ENCODE assay signal across 3 fruit fly cellular contexts in genomic region chr3L:7633619-7634018, dm6.
TF ChIP-seq lines count a peak whose summit lies in the region.

No protein-coding gene starts in this region.

- TF ChIP-seq CTCF in whole organism, embryonic (GFP tag; optimal IDR thresholded peaks at IDR 0.05; lab: Kevin White, UChicago), result no peak

TF ChIP-seq in whole organism, adult, 20 proteins besides CTCF, POLR2A, EP300 and RAD21:
- TF ChIP-seq Mnt (GFP tag; optimal IDR thresholded peaks at IDR 0.05; lab: Kevin White, UChicago) (no peak), kay (GFP tag; lab: Kevin White, UChicago; ENCODE audit: borderline replicate concordance) (peak; percentile 24)

TF ChIP-seq in whole organism, embryonic, 481 proteins besides CTCF, POLR2A, EP300 and RAD21 (continues in another document):
- no peak for TF ChIP-seq CG2116 (GFP tag; optimal IDR thresholded peaks at IDR 0.05; lab: Kevin White, UChicago)
- no peak for TF ChIP-seq CG11085 (GFP tag; IDR thresholded peaks at IDR 0.05; lab: Robert Waterston, UW)
- no peak for TF ChIP-seq CG2199 (GFP tag; IDR thresholded peaks at IDR 0.05; lab: Robert Waterston, UW)
- no peak for TF ChIP-seq Ssrp (tag; optimal IDR thresholded peaks at IDR 0.05; lab: Kevin White, UChicago)
- TF ChIP-seq CG10321 (GFP tag; IDR thresholded peaks at IDR 0.05; lab: Robert Waterston, UW), result no peak
- no peak for TF ChIP-seq CG17612 (GFP tag; IDR thresholded peaks at IDR 0.05; lab: Robert Waterston, UW)
- no peak for TF ChIP-seq HHEX (GFP tag; optimal IDR thresholded peaks at IDR 0.05; lab: Kevin White, UChicago)
- TF ChIP-seq gsb (GFP tag; IDR thresholded peaks at IDR 0.05; lab: Robert Waterston, UW), result no peak
- no peak for TF ChIP-seq CG13424 (tag; optimal IDR thresholded peaks at IDR 0.05; lab: Kevin White, UChicago)
- no peak for TF ChIP-seq CG7372 (GFP tag; IDR thresholded peaks at IDR 0.05; lab: Robert Waterston, UW)
- no peak for TF ChIP-seq dmrt11E (tag; optimal IDR thresholded peaks at IDR 0.05; lab: Kevin White, UChicago)
- no peak for TF ChIP-seq cato (GFP tag; optimal IDR thresholded peaks at IDR 0.05; lab: Kevin White, UChicago; ENCODE audit: borderline replicate concordance)
- TF ChIP-seq zen (tag; optimal IDR thresholded peaks at IDR 0.05; lab: Kevin White, UChicago), result no peak
- no peak for TF ChIP-seq psq (GFP tag; optimal IDR thresholded peaks at IDR 0.05; lab: Kevin White, UChicago)
- no peak for TF ChIP-seq Atf3 (GFP tag; optimal IDR thresholded peaks at IDR 0.05; lab: Kevin White, UChicago)
- no peak for TF ChIP-seq ranshi (GFP tag; IDR thresholded peaks at IDR 0.05; lab: Robert Waterston, UW)
- peak; percentile 17; the same call in 1 of the 2 replicates for TF ChIP-seq CG9932 (GFP tag; IDR thresholded peaks at IDR 0.05; lab: Robert Waterston, UW)
- TF ChIP-seq pb (GFP tag; optimal IDR thresholded peaks at IDR 0.05; lab: Kevin White, UChicago), result no peak
- TF ChIP-seq HLHmδ (GFP tag; optimal IDR thresholded peaks at IDR 0.05; lab: Kevin White, UChicago), result no peak
- TF ChIP-seq ATbp (GFP tag; optimal IDR thresholded peaks at IDR 0.05; lab: Kevin White, UChicago), result no peak
- TF ChIP-seq row (GFP tag; IDR thresholded peaks at IDR 0.05; lab: Robert Waterston, UW), result 0 out of 3 replicates have a peak, but pooled peaks have one; percentile 11
- TF ChIP-seq CG13775 (GFP tag; optimal IDR thresholded peaks at IDR 0.05; lab: Kevin White, UChicago), result no peak
- TF ChIP-seq slbo (GFP tag; IDR thresholded peaks at IDR 0.05; lab: Robert Waterston, UW), result peak; percentile 34; the same call in 1 of the 2 replicates
- peak in 1 of 2 experiments; percentile 40 for TF ChIP-seq Pdp1 (GFP tag; optimal IDR thresholded peaks at IDR 0.05; lab: Kevin White, UChicago)
- no peak for TF ChIP-seq Rx (GFP tag; IDR thresholded peaks at IDR 0.05; lab: Robert Waterston, UW)
- no peak for TF ChIP-seq lov (optimal IDR thresholded peaks at IDR 0.05; lab: Kevin White, UChicago)
- no peak for TF ChIP-seq lov (GFP tag; IDR thresholded peaks at IDR 0.05; lab: Robert Waterston, UW)
- TF ChIP-seq tin (GFP tag; optimal IDR thresholded peaks at IDR 0.05; lab: Kevin White, UChicago), result no peak
- no peak for TF ChIP-seq CG10654 (GFP tag; optimal IDR thresholded peaks at IDR 0.05; lab: Kevin White, UChicago)
- TF ChIP-seq CG14014 (GFP tag; IDR thresholded peaks at IDR 0.05; lab: Robert Waterston, UW), result no peak
- TF ChIP-seq Jarid2 (GFP tag; optimal IDR thresholded peaks at IDR 0.05; lab: Kevin White, UChicago), result no peak
- TF ChIP-seq CG13894 (tag; optimal IDR thresholded peaks at IDR 0.05; lab: Kevin White, UChicago), result no peak
- no peak for TF ChIP-seq CG11696 (GFP tag; IDR thresholded peaks at IDR 0.05; lab: Robert Waterston, UW)
- no peak for TF ChIP-seq CG5180 (GFP tag; optimal IDR thresholded peaks at IDR 0.05; lab: Kevin White, UChicago)
- peak; percentile 37; the same call in 1 of the 2 replicates for TF ChIP-seq CG10366 (GFP tag; IDR thresholded peaks at IDR 0.05; lab: Robert Waterston, UW)
- no peak for TF ChIP-seq CG10209 (GFP tag; optimal IDR thresholded peaks at IDR 0.05; lab: Kevin White, UChicago)
- no peak for TF ChIP-seq chm (GFP tag; IDR thresholded peaks at IDR 0.05; lab: Robert Waterston, UW)
- TF ChIP-seq CG17186 (GFP tag; optimal IDR thresholded peaks at IDR 0.05; lab: Kevin White, UChicago), result no peak
- no peak for TF ChIP-seq cwo (GFP tag; optimal IDR thresholded peaks at IDR 0.05; lab: Kevin White, UChicago)
- TF ChIP-seq CG11247 (GFP tag; IDR thresholded peaks at IDR 0.05; lab: Robert Waterston, UW), result no peak
- no peak for TF ChIP-seq hth (optimal IDR thresholded peaks at IDR 0.05; lab: Kevin White, UChicago)
- no peak for TF ChIP-seq Ets65A (GFP tag; lab: Kevin White, UChicago)
- TF ChIP-seq Chrac-16 (GFP tag; optimal IDR thresholded peaks at IDR 0.05; lab: Kevin White, UChicago), result no peak
- no peak for TF ChIP-seq sqz (GFP tag; optimal IDR thresholded peaks at IDR 0.05; lab: Kevin White, UChicago)
- no peak for TF ChIP-seq CG1832 (GFP tag; optimal IDR thresholded peaks at IDR 0.05; lab: Kevin White, UChicago)
- TF ChIP-seq CG1024 (GFP tag; IDR thresholded peaks at IDR 0.05; lab: Robert Waterston, UW), result no peak
- no peak for TF ChIP-seq CG8388 (GFP tag; optimal IDR thresholded peaks at IDR 0.05; lab: Kevin White, UChicago)

TF ChIP-seq in whole organism, prepupa, 60 proteins besides CTCF, POLR2A, EP300 and RAD21:
- TF ChIP-seq CG15336 (GFP tag; IDR thresholded peaks at IDR 0.05; lab: Robert Waterston, UW) (no peak), CG6854 (GFP tag; optimal IDR thresholded peaks at IDR 0.05; lab: Kevin White, UChicago) (no peak), Hr4 (GFP tag; optimal IDR thresholded peaks at IDR 0.05; lab: Kevin White, UChicago) (no peak), svp (GFP tag; lab: Kevin White, UChicago) (peak; percentile 92), cyc (GFP tag; optimal IDR thresholded peaks at IDR 0.05; lab: Kevin White, UChicago) (no peak)
TF ChIP-seq in whole organism, prepupa: peak in this region for 1.
